Fruit fly (Drosophila melanogaster) whole organism, embryonic: Measurements from ENCODE around the gene CG14232.

ENCODE experiments used
- B-H1 ChIP-seq: fragments of 200-800 bp; sonication (Bioruptor generic); IDR thresholded peaks from 3 replicates; pipeline ENCODE4 v1.3.6; 2022; ENCODE audit warnings: missing biosample characterization, missing genetic modification characterization
- B-H2 ChIP-seq: fragments of 200-800 bp; sonication (Bioruptor generic); optimal IDR thresholded peaks from 2 replicates; lab custom pipeline; 2018; ENCODE audit warnings: missing biosample characterization, mild to moderate bottlenecking, missing genetic modification characterization
- Blimp-1 ChIP-seq: fragments of 200-800 bp; sonication (Bioruptor generic); optimal IDR thresholded peaks from 3 replicates; lab custom pipeline; 2018; ENCODE audit warnings: missing biosample characterization, missing genetic modification characterization, mild to moderate bottlenecking, moderate library complexity, missing genetic modification reagents
- CG11093 ChIP-seq: fragments of 200-800 bp; sonication (Bioruptor generic); IDR thresholded peaks from 3 replicates; pipeline ENCODE4 v1.3.6; 2022; ENCODE audit warnings: missing biosample characterization, missing genetic modification characterization
- CG12744 ChIP-seq: fragments of 200-800 bp; sonication (Bioruptor generic); optimal IDR thresholded peaks from 2 replicates; lab custom pipeline; 2016; ENCODE audit warnings: missing biosample characterization, missing genetic modification characterization
- CG13894 ChIP-seq: fragments of 200-800 bp; sonication (Bioruptor generic); optimal IDR thresholded peaks from 3 replicates; lab custom pipeline; 2018; ENCODE audit warnings: missing biosample characterization, mild to moderate bottlenecking, missing genetic modification characterization, moderate library complexity
- CG15073 ChIP-seq: fragments of 200-800 bp; sonication (Bioruptor generic); optimal IDR thresholded peaks from 2 replicates; lab custom pipeline; 2016; ENCODE audit warnings: missing biosample characterization, missing genetic modification characterization
- CG1602 ChIP-seq: fragments of 200-800 bp; sonication (Bioruptor generic); optimal IDR thresholded peaks from 3 replicates; lab custom pipeline; 2016; ENCODE audit warnings: missing biosample characterization, missing genetic modification characterization
- CG16779 ChIP-seq: fragments of 200-800 bp; sonication (Bioruptor generic); IDR thresholded peaks from 2 replicates; pipeline ENCODE4 v1.3.6; 2022; ENCODE audit warnings: missing biosample characterization, missing genetic modification characterization
- CG3065 ChIP-seq: fragments of 200-800 bp; sonication (Bioruptor generic); optimal IDR thresholded peaks from 2 replicates; lab custom pipeline; 2016; ENCODE audit warnings: missing biosample characterization, missing genetic modification characterization
- CG3281 ChIP-seq: fragments of 200-800 bp; sonication (Bioruptor generic); optimal IDR thresholded peaks from 3 replicates; lab custom pipeline; 2017; ENCODE audit warnings: missing biosample characterization, mild to moderate bottlenecking, missing genetic modification characterization
- CG33557 ChIP-seq: fragments of 200-800 bp; sonication (Bioruptor generic); optimal IDR thresholded peaks from 2 replicates; lab custom pipeline; 2019; ENCODE audit warnings: missing biosample characterization, mild to moderate bottlenecking, missing genetic modification characterization, moderate library complexity
- CG6254 ChIP-seq: fragments of 200-800 bp; sonication (Bioruptor generic); optimal IDR thresholded peaks from 3 replicates; lab custom pipeline; 2017; ENCODE audit warnings: mild to moderate bottlenecking, missing biosample characterization, missing genetic modification reagents, missing genetic modification characterization
- CG7963 ChIP-seq: fragments of 200-800 bp; sonication (Bioruptor generic); IDR thresholded peaks from 3 replicates; pipeline ENCODE4 v1.3.6; 2022; ENCODE audit warnings: missing biosample characterization, missing genetic modification characterization; ENCODE audit not compliant: partially characterized antibody
- CG8944 ChIP-seq: fragments of 200-800 bp; sonication (Bioruptor generic); optimal IDR thresholded peaks from 3 replicates; lab custom pipeline; 2016; ENCODE audit warnings: missing biosample characterization, missing genetic modification characterization
- CG9876 ChIP-seq: fragments of 200-800 bp; sonication (Bioruptor generic); optimal IDR thresholded peaks from 2 replicates; lab custom pipeline; 2016; ENCODE audit warnings: missing biosample characterization, missing genetic modification characterization
- Chrac-16 ChIP-seq: fragments of 200-800 bp; sonication (Bioruptor generic); optimal IDR thresholded peaks from 3 replicates; lab custom pipeline; 2016; ENCODE audit warnings: missing biosample characterization, missing genetic modification characterization
- Dll ChIP-seq: fragments of 200-800 bp; sonication (Bioruptor generic); IDR thresholded peaks from 4 replicates; pipeline ENCODE4 v1.3.6; 2022; ENCODE audit warnings: missing biosample characterization, missing genetic modification characterization; ENCODE audit not compliant: partially characterized antibody
- Ets65A ChIP-seq: fragments of 200-800 bp; sonication (Bioruptor generic); peaks from one replicate; lab custom pipeline; 2016; ENCODE audit warnings: missing biosample characterization, missing genetic modification characterization
- Fer3 ChIP-seq: fragments of 200-800 bp; sonication (Bioruptor generic); optimal IDR thresholded peaks from 2 replicates; lab custom pipeline; 2018; ENCODE audit warnings: missing biosample characterization, mild to moderate bottlenecking, missing genetic modification characterization, moderate library complexity
- Gug ChIP-seq: fragments of 200-800 bp; sonication (Bioruptor generic); IDR thresholded peaks from 4 replicates; pipeline ENCODE4 v1.3.6; 2022; ENCODE audit warnings: missing biosample characterization, missing genetic modification characterization
- Hmx ChIP-seq: fragments of 200-800 bp; sonication (Bioruptor generic); optimal IDR thresholded peaks from 2 replicates; lab custom pipeline; 2016; ENCODE audit warnings: missing biosample characterization, missing genetic modification characterization
- Spps ChIP-seq: fragments of 200-800 bp; sonication (Bioruptor generic); optimal IDR thresholded peaks from 2 replicates; lab custom pipeline; 2018; ENCODE audit warnings: missing biosample characterization, mild to moderate bottlenecking, missing genetic modification characterization
- Trl ChIP-seq, 3 experiments: fragments of >200 bp in 2 of 3; fragments of 200-800 bp in 1 of 3; sonication (Bioruptor generic) in 1 of 3; optimal IDR thresholded peaks; 2 replicates in 1 of 3; 3 replicates in 2 of 3; lab custom pipeline; 2016 to 2017; ENCODE audit warnings: missing biosample characterization in 1 of 3, missing genetic modification characterization in 1 of 3
- al ChIP-seq: fragments of 200-800 bp; sonication (Bioruptor generic); IDR thresholded peaks from 2 replicates; pipeline ENCODE4 v1.3.6; 2022; ENCODE audit warnings: missing biosample characterization, missing genetic modification characterization
- bigmax ChIP-seq: fragments of 200-800 bp; sonication (Bioruptor generic); optimal IDR thresholded peaks from 2 replicates; lab custom pipeline; 2018; ENCODE audit warnings: missing biosample characterization, mild to moderate bottlenecking, missing genetic modification characterization
- ewg ChIP-seq: fragments of 200-800 bp; sonication (Bioruptor generic); optimal IDR thresholded peaks from 3 replicates; lab custom pipeline; 2017; ENCODE audit warnings: mild to moderate bottlenecking, missing biosample characterization, missing genetic modification reagents, missing genetic modification characterization
- fru ChIP-seq: fragments of >200 bp; optimal IDR thresholded peaks from 2 replicates; lab custom pipeline; 2017
- ham ChIP-seq: fragments of 200-800 bp; sonication (Bioruptor generic); IDR thresholded peaks from 2 replicates; pipeline ENCODE4 v1.3.6; 2022; ENCODE audit warnings: missing biosample characterization, missing genetic modification characterization
- her ChIP-seq: fragments of 200-800 bp; sonication (Bioruptor generic); optimal IDR thresholded peaks from 2 replicates; lab custom pipeline; 2016; ENCODE audit warnings: missing biosample characterization, missing genetic modification characterization
- lov ChIP-seq, 2 experiments: fragments of 200-800 bp in 1 of 2; fragments of >200 bp in 1 of 2; sonication (Bioruptor generic) in 1 of 2; IDR thresholded peaks in 1 of 2; optimal IDR thresholded peaks in 1 of 2; 2 replicates in 1 of 2; 3 replicates in 1 of 2; pipeline versions ENCODE4 v1.3.6 to Lab custom; 2017 to 2022; ENCODE audit warnings: missing biosample characterization in 1 of 2, missing genetic modification characterization in 1 of 2
- oc ChIP-seq: fragments of 200-800 bp; sonication (Bioruptor generic); optimal IDR thresholded peaks from 2 replicates; lab custom pipeline; 2018; ENCODE audit warnings: missing biosample characterization, mild to moderate bottlenecking, missing genetic modification characterization, moderate library complexity
- shn ChIP-seq: fragments of 200-800 bp; sonication (Bioruptor generic); optimal IDR thresholded peaks from 3 replicates; lab custom pipeline; 2016; ENCODE audit warnings: missing biosample characterization, missing genetic modification characterization
- toy ChIP-seq: fragments of 200-800 bp; sonication (Bioruptor generic); IDR thresholded peaks from 2 replicates; pipeline ENCODE4 v1.3.6; 2022; ENCODE audit warnings: missing biosample characterization, missing genetic modification characterization
- usp ChIP-seq: fragments of >200 bp; optimal IDR thresholded peaks from 2 replicates; lab custom pipeline; 2017; ENCODE audit warnings: missing biosample characterization, missing genetic modification characterization

The CG14232 gene

dm6 chrX:19692951-19693698 is 10.9 kb downstream of the CG14232 start, which contains the start of gene Mer (continued):
- TF ChIP-seq usp (no peak), Gug (GFP tag; lab: Robert Waterston, UW) (peak; percentile 65; the same call in 2 of the 4 replicates), shn (GFP tag; lab: Kevin White, UChicago) (peak; percentile 89), bigmax (GFP tag; lab: Kevin White, UChicago) (no peak), CG9876 (GFP tag; lab: Kevin White, UChicago) (peak; percentile 67), B-H2 (peak; percentile 66), CG16779 (0 out of 2 replicates have a peak, but pooled peaks have one; percentile 27), CG3065 (peak; percentile 17), Hmx (GFP tag; lab: Kevin White, UChicago) (peak; percentile 49), CG33557 (GFP tag; lab: Kevin White, UChicago) (peak; percentile 73), CG6254 (peak; percentile 51), Chrac-16 (GFP tag; lab: Kevin White, UChicago) (peak; percentile 81), her (GFP tag; lab: Kevin White, UChicago) (peak; percentile 91), CG3281 (GFP tag; lab: Kevin White, UChicago) (peak; percentile 90), CG1602 (GFP tag; lab: Kevin White, UChicago) (peak; percentile 64), ham (GFP tag; lab: Robert Waterston, UW) (0 out of 2 replicates have a peak, but pooled peaks have one; percentile 57), CG12744 (GFP tag; lab: Kevin White, UChicago) (peak; percentile 49), toy (GFP tag; lab: Robert Waterston, UW) (no peak), CG15073 (no peak), CG7963 (no peak), ewg (GFP tag; lab: Kevin White, UChicago) (peak; percentile 68), lov (optimal IDR thresholded peaks at IDR 0.05; lab: Kevin White, UChicago) (no peak), lov (GFP tag; IDR thresholded peaks at IDR 0.05; lab: Robert Waterston, UW) (peak; percentile 48; the same call in 1 of the 3 replicates), CG8944 (GFP tag; lab: Kevin White, UChicago) (peak; percentile 78), CG13894 (tag; lab: Kevin White, UChicago) (peak; percentile 84), Blimp-1 (GFP tag; lab: Kevin White, UChicago) (peak; percentile 75), Fer3 (tag; lab: Kevin White, UChicago) (peak; percentile 81), CG11093 (GFP tag; lab: Robert Waterston, UW) (peak; percentile 55; the same call in 2 of the 3 replicates), oc (peak; percentile 59), B-H1 (GFP tag; lab: Robert Waterston, UW) (peak; percentile 49; the same call in 2 of the 3 replicates), Spps (tag; lab: Kevin White, UChicago) (peak; percentile 56), fru (lab: Kevin White, UChicago) (no peak)

dm6 chrX:19690050-19690449 is 14.0 kb downstream of the CG14232 start:
- peak; percentile 61 to 66 for TF ChIP-seq Trl (optimal IDR thresholded peaks at IDR 0.05; lab: Kevin White, UChicago)
- TF ChIP-seq Trl (GFP tag; optimal IDR thresholded peaks at IDR 0.05; lab: Kevin White, UChicago) = no peak
- TF ChIP-seq usp = no peak
- 0 out of 4 replicates have a peak, but pooled peaks have one; percentile 19 for TF ChIP-seq Dll (GFP tag; lab: Robert Waterston, UW)

- TF ChIP-seq al (GFP tag; lab: Robert Waterston, UW) = no peak
- peak; percentile 83 for TF ChIP-seq Ets65A (GFP tag; lab: Kevin White, UChicago)
Measured at dm6 chrX:19688848-19689247, 15.2 kb downstream of the CG14232 start, which contains the start of gene CG14227. Gene CG14227 (minus strand): TSS chrX:19688948.
